Worm (Caenorhabditis elegans): ENCODE results near the gene alh-8.

DNA sequence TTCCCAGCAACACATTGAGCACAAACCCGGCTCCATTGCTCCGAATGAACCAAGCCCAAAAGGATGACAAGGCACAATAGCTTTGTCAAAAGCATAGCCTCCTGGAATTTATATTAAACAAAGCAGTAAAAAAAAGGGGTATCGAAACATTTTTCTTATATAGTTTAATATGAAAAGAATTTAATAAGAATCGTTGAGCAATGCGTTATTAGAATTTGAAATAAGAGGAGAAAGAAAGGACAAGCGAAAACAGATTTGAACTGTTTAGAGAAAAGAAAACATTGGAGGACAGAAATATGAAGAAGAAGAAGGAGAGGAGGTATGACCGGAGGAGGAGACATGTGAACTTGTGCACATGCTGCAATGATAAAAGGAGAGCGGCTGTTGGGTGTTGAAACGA is 43.7 kb upstream of the alh-8 start, which contains the start of gene C47D12.5:
- no peak for TF ChIP-seq scrt-1 (GFP tag; IDR thresholded peaks at IDR 0.05)
- no peak for TF ChIP-seq flt-1 (GFP tag; IDR thresholded peaks at IDR 0.05)
- no peak for TF ChIP-seq pes-1 (GFP tag; IDR thresholded peaks at IDR 0.05)
- no peak for TF ChIP-seq ama-1 (optimal IDR thresholded peaks at IDR 0.05)
- TF ChIP-seq F13C5.2 (tag; optimal IDR thresholded peaks at IDR 0.05): no peak
- TF ChIP-seq ceh-36 (tag; optimal IDR thresholded peaks at IDR 0.05): no peak
- no peak for TF ChIP-seq aly-1 (tag; optimal IDR thresholded peaks at IDR 0.05)
